Fruit fly (Drosophila melanogaster) whole organism, prepupa: ENCODE data around the gene GluRIA.

Experiments
- CG10631 ChIP-seq: fragments of 200-800 bp; sonication (Bioruptor generic); optimal IDR thresholded peaks from 2 replicates; lab custom pipeline; 2016; ENCODE audit warnings: missing biosample characterization, missing genetic modification characterization
- CG11294 ChIP-seq: fragments of 200-800 bp; sonication (Bioruptor generic); IDR thresholded peaks from 2 replicates; pipeline ENCODE4 v1.3.6; 2022; ENCODE audit warnings: missing biosample characterization, missing genetic modification characterization
- CG15336 ChIP-seq: fragments of 200-800 bp; sonication (Bioruptor generic); IDR thresholded peaks from 2 replicates; pipeline ENCODE4 v1.3.6; 2022; ENCODE audit warnings: missing biosample characterization, missing genetic modification characterization
- CG1621 ChIP-seq: fragments of 200-800 bp; sonication (Bioruptor generic); optimal IDR thresholded peaks from 3 replicates; lab custom pipeline; 2018; ENCODE audit warnings: missing biosample characterization, mild to moderate bottlenecking, missing genetic modification characterization
- CG3032 ChIP-seq: fragments of 200-800 bp; optimal IDR thresholded peaks from 2 replicates; lab custom pipeline; 2019; ENCODE audit warnings: missing biosample characterization, mild to moderate bottlenecking, missing genetic modification characterization, moderate library complexity
- CG31627 ChIP-seq: fragments of 200-800 bp; sonication (Bioruptor generic); optimal IDR thresholded peaks from 3 replicates; lab custom pipeline; 2016; ENCODE audit warnings: missing biosample characterization, missing genetic modification characterization
- CG3919 ChIP-seq: fragments of 200-800 bp; sonication (Bioruptor generic); optimal IDR thresholded peaks from 3 replicates; lab custom pipeline; 2016; ENCODE audit warnings: missing biosample characterization, missing genetic modification characterization
- CG4318 ChIP-seq: fragments of 200-800 bp; sonication (Bioruptor generic); optimal IDR thresholded peaks from 3 replicates; lab custom pipeline; 2017; ENCODE audit warnings: missing biosample characterization, mild to moderate bottlenecking, missing genetic modification characterization
- CG6163 ChIP-seq: fragments of 200-800 bp; sonication (Bioruptor generic); IDR thresholded peaks from 3 replicates; pipeline ENCODE4 v1.3.6; 2022; ENCODE audit warnings: missing biosample characterization, missing genetic modification characterization
- CG6276 ChIP-seq: fragments of 200-800 bp; sonication (Bioruptor generic); optimal IDR thresholded peaks from 2 replicates; lab custom pipeline; 2017; ENCODE audit warnings: missing biosample characterization, mild to moderate bottlenecking, missing genetic modification characterization
- CG6808 ChIP-seq: fragments of 200-800 bp; sonication (Bioruptor generic); optimal IDR thresholded peaks from 3 replicates; lab custom pipeline; 2017; ENCODE audit warnings: missing biosample characterization, missing genetic modification characterization, mild to moderate bottlenecking, moderate library complexity, missing genetic modification reagents
- CG6854 ChIP-seq: fragments of 200-800 bp; sonication (Bioruptor generic); optimal IDR thresholded peaks from 2 replicates; lab custom pipeline; 2017; ENCODE audit warnings: missing biosample characterization, mild to moderate bottlenecking, missing genetic modification characterization
- CG7368 ChIP-seq: fragments of 200-800 bp; sonication (Bioruptor generic); optimal IDR thresholded peaks from 3 replicates; lab custom pipeline; 2016; ENCODE audit warnings: missing biosample characterization, missing genetic modification characterization
- CG8119 ChIP-seq: fragments of 200-800 bp; sonication (Bioruptor generic); IDR thresholded peaks from 3 replicates; pipeline ENCODE4 v1.3.6; 2022; ENCODE audit warnings: missing biosample characterization, missing genetic modification characterization
- CG8319 ChIP-seq: fragments of 200-800 bp; sonication (Bioruptor generic); optimal IDR thresholded peaks from 3 replicates; lab custom pipeline; 2016; ENCODE audit warnings: missing biosample characterization, missing genetic modification characterization
- CG8632 ChIP-seq: fragments of 200-800 bp; sonication (Bioruptor generic); optimal IDR thresholded peaks from 3 replicates; lab custom pipeline; 2016; ENCODE audit warnings: missing biosample characterization, missing genetic modification characterization
- Eip75B ChIP-seq: fragments of 200-800 bp; sonication (Bioruptor generic); optimal IDR thresholded peaks from 3 replicates; lab custom pipeline; 2016; ENCODE audit warnings: missing biosample characterization, missing genetic modification characterization
- Eip78C ChIP-seq: fragments of 200-800 bp; sonication (Bioruptor generic); peaks from one replicate; lab custom pipeline; 2016; ENCODE audit warnings: missing biosample characterization, missing genetic modification characterization
- Eip93F ChIP-seq: fragments of 200-800 bp; sonication (Bioruptor generic); optimal IDR thresholded peaks from 2 replicates; lab custom pipeline; 2016; ENCODE audit warnings: missing biosample characterization, mild to moderate bottlenecking, missing genetic modification characterization
- Ets21C ChIP-seq: fragments of 200-800 bp; sonication (Bioruptor generic); optimal IDR thresholded peaks from 3 replicates; lab custom pipeline; 2016; ENCODE audit warnings: missing biosample characterization, missing genetic modification characterization
- Hr38 ChIP-seq: sonication (Bioruptor generic); optimal IDR thresholded peaks from 2 replicates; lab custom pipeline; 2016; ENCODE audit warnings: missing biosample characterization, missing genetic modification characterization
- Hr39 ChIP-seq: fragments of 200-800 bp; sonication (Bioruptor generic); optimal IDR thresholded peaks from 2 replicates; lab custom pipeline; 2016; ENCODE audit warnings: missing biosample characterization, missing genetic modification characterization
- Met ChIP-seq: fragments of 200-800 bp; sonication (Bioruptor generic); optimal IDR thresholded peaks from 3 replicates; lab custom pipeline; 2016; ENCODE audit warnings: missing biosample characterization, missing genetic modification characterization
- Sox102F ChIP-seq: fragments of 200-800 bp; sonication (Bioruptor generic); optimal IDR thresholded peaks from 2 replicates; lab custom pipeline; 2016; ENCODE audit warnings: missing biosample characterization, mild to moderate bottlenecking, missing genetic modification characterization
- Sox15 ChIP-seq: fragments of 200-800 bp; sonication (Bioruptor generic); optimal IDR thresholded peaks from 3 replicates; lab custom pipeline; 2016; ENCODE audit warnings: missing biosample characterization, missing genetic modification characterization
- achi ChIP-seq: fragments of 200-800 bp; sonication (Bioruptor generic); optimal IDR thresholded peaks from 3 replicates; lab custom pipeline; 2016; ENCODE audit warnings: missing biosample characterization, missing genetic modification characterization
- cyc ChIP-seq: fragments of 200-800 bp; sonication (Bioruptor generic); optimal IDR thresholded peaks from 3 replicates; lab custom pipeline; 2016; ENCODE audit warnings: missing biosample characterization, missing genetic modification characterization
- eg ChIP-seq: fragments of 200-800 bp; sonication (Bioruptor generic); IDR thresholded peaks from 3 replicates; pipeline ENCODE4 v1.3.6; 2022; ENCODE audit warnings: missing biosample characterization, missing genetic modification characterization
- fd85E ChIP-seq: fragments of 200-800 bp; sonication (Bioruptor generic); optimal IDR thresholded peaks from 3 replicates; lab custom pipeline; 2016; ENCODE audit warnings: missing biosample characterization, missing genetic modification characterization
- fkh ChIP-seq: fragments of 200-800 bp; sonication (Bioruptor generic); optimal IDR thresholded peaks from 3 replicates; lab custom pipeline; 2017; ENCODE audit warnings: missing biosample characterization, mild to moderate bottlenecking, missing genetic modification characterization, moderate library complexity
- lz ChIP-seq: fragments of 200-800 bp; sonication (Bioruptor generic); optimal IDR thresholded peaks from 3 replicates; lab custom pipeline; 2016; ENCODE audit warnings: missing biosample characterization, missing genetic modification characterization
- pdm3 ChIP-seq: fragments of 200-800 bp; sonication (Bioruptor generic); optimal IDR thresholded peaks from 3 replicates; lab custom pipeline; 2016; ENCODE audit warnings: missing biosample characterization, missing genetic modification characterization
- spab ChIP-seq: fragments of 200-800 bp; sonication (Bioruptor generic); optimal IDR thresholded peaks from 2 replicates; lab custom pipeline; 2017; ENCODE audit warnings: missing biosample characterization, mild to moderate bottlenecking, missing genetic modification characterization, missing genetic modification reagents
- ss ChIP-seq, 2 experiments: fragments of 200-800 bp; sonication (Bioruptor generic); optimal IDR thresholded peaks; 2 replicates in 1 of 2; 3 replicates in 1 of 2; lab custom pipeline; 2017 to 2018; ENCODE audit warnings: mild to moderate bottlenecking in 2 of 2, missing biosample characterization in 2 of 2, missing genetic modification characterization in 2 of 2, moderate library complexity in 1 of 2
- svp ChIP-seq: fragments of 200-800 bp; sonication (Bioruptor generic); peaks from one replicate; lab custom pipeline; 2016; ENCODE audit warnings: missing biosample characterization, missing genetic modification characterization
- vri ChIP-seq: fragments of 200-800 bp; sonication (Bioruptor generic); optimal IDR thresholded peaks from 3 replicates; lab custom pipeline; 2016; ENCODE audit warnings: missing biosample characterization, mild to moderate bottlenecking, missing genetic modification characterization

Gene GluRIA

dm6 chr3L:6605925-6606324 lies 17.9 kb upstream of the GluRIA start, which contains the start of gene zpg:
Gene zpg, minus strand, starts transcription at chr3L:6606032.
- TF ChIP-seq CG8319 (GFP tag; lab: Kevin White, UChicago) (no peak), vri (GFP tag; lab: Kevin White, UChicago) (no peak), CG31627 (no peak), Sox102F (no peak), cyc (no peak), Hr39 (no peak), fd85E (GFP tag; lab: Kevin White, UChicago) (no peak), eg (GFP tag; lab: Robert Waterston, UW) (no peak), CG6854 (GFP tag; lab: Kevin White, UChicago) (no peak), spab (no peak), Ets21C (GFP tag; lab: Kevin White, UChicago) (no peak), CG10631 (GFP tag; lab: Kevin White, UChicago) (no peak), achi (GFP tag; lab: Kevin White, UChicago) (no peak), CG4318 (GFP tag; lab: Kevin White, UChicago) (no peak), CG6163 (GFP tag; lab: Robert Waterston, UW) (no peak), Eip93F (no peak), CG6276 (GFP tag; lab: Kevin White, UChicago) (no peak), ss (GFP tag; optimal IDR thresholded peaks at IDR 0.05; lab: Kevin White, UChicago) (no peak), pdm3 (GFP tag; lab: Kevin White, UChicago) (no peak), Met (GFP tag; lab: Kevin White, UChicago) (no peak)

dm6 chr3L:6608884-6609552 lies 14.8 kb upstream of the GluRIA start, which contains the start of gene axed:
Gene axed, plus strand, starts transcription at chr3L:6609325.
- no peak for TF ChIP-seq CG11294 (GFP tag; lab: Robert Waterston, UW)
- no peak for TF ChIP-seq spab
- TF ChIP-seq svp (GFP tag; lab: Kevin White, UChicago) = peak; percentile 50
- no peak for TF ChIP-seq Hr38 (GFP tag; lab: Kevin White, UChicago)
- TF ChIP-seq eg (GFP tag; lab: Robert Waterston, UW) = 0 out of 3 replicates have a peak, but pooled peaks have one; percentile 17

DNA sequence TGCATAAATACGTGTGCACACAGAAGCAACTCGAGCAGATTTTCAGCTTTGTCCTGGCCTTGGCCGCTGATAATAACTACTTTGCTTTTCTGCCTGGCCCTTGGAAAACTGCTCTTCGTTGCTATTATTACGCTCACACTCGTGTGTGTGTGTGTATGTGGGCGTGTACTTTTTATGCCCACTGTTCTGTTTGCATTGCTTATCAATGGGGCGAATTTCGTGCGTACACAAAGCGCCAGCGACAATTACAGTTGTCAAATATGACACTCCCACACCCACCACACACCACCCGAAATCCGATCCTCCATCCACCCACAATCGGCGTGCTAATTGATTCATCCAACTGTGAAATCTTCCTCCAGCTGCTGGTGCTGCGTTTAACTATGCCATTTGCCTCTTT lies 11.2 kb upstream of the GluRIA start:
- TF ChIP-seq fkh (GFP tag; lab: Kevin White, UChicago) (peak; percentile 83), lz (GFP tag; lab: Kevin White, UChicago) (no peak), Eip78C (peak; percentile 31)

- TF ChIP-seq Ets21C (GFP tag; lab: Kevin White, UChicago) (no peak), CG8632 (GFP tag; lab: Kevin White, UChicago) (no peak), svp (GFP tag; lab: Kevin White, UChicago) (no peak), Sox15 (GFP tag; lab: Kevin White, UChicago) (no peak), fkh (GFP tag; lab: Kevin White, UChicago) (no peak), Sox102F (no peak), CG3919 (no peak), CG7368 (GFP tag; lab: Kevin White, UChicago) (no peak), CG10631 (GFP tag; lab: Kevin White, UChicago) (no peak), Eip75B (GFP tag; lab: Kevin White, UChicago) (no peak), CG31627 (no peak), CG4318 (GFP tag; lab: Kevin White, UChicago) (no peak), CG1621 (no peak), CG8319 (GFP tag; lab: Kevin White, UChicago) (no peak), CG3032 (tag; lab: Kevin White, UChicago) (no peak), CG15336 (GFP tag; lab: Robert Waterston, UW) (no peak), CG6808 (GFP tag; lab: Kevin White, UChicago) (no peak), CG8119 (GFP tag; lab: Robert Waterston, UW) (no peak), CG6276 (GFP tag; lab: Kevin White, UChicago) (no peak)
These were observed 8.7 kb upstream of the GluRIA start for dm6 chr3L:6615181-6615580.
